Worm (Caenorhabditis elegans) whole organism, L4 larva: ENCODE results near the gene msp-31.

ENCODE experiments used
- D1046.2 ChIP-seq: fragments of 200-800 bp; sonication (Bioruptor generic); IDR thresholded peaks from 2 replicates; pipeline ENCODE4 v1.3.6; 2022; ENCODE audit warnings: missing genetic modification characterization, missing compliant biosample characterization
- T20F7.1 ChIP-seq: fragments of 200-800 bp; sonication (Bioruptor generic); optimal IDR thresholded peaks from 2 replicates; lab custom pipeline; 2018; ENCODE audit warnings: mild to moderate bottlenecking, missing genetic modification characterization, missing compliant biosample characterization
- Y5F2A.4 ChIP-seq: fragments of 200-800 bp; sonication (Bioruptor generic); optimal IDR thresholded peaks from 2 replicates; lab custom pipeline; 2018; ENCODE audit warnings: mild to moderate bottlenecking, missing genetic modification characterization, missing compliant biosample characterization
- ZK337.2 ChIP-seq: fragments of 200-800 bp; sonication (Bioruptor generic); IDR thresholded peaks from 2 replicates; pipeline ENCODE4 v1.3.6; 2022; ENCODE audit warnings: missing genetic modification reagents, missing genetic modification characterization, missing compliant biosample characterization
- aly-2 ChIP-seq: sonication (generic microtip); optimal IDR thresholded peaks from 2 replicates; lab custom pipeline; 2018; ENCODE audit warnings: missing biosample characterization, missing genetic modification characterization
- ama-1 ChIP-seq: fragments of 150-350 bp; optimal IDR thresholded peaks from 2 replicates; lab custom pipeline; 2014; ENCODE audit warnings: inconsistent platforms, mixed read lengths
- attf-4 ChIP-seq: sonication (generic microtip); optimal IDR thresholded peaks from 3 replicates; lab custom pipeline; 2017; ENCODE audit warnings: missing biosample characterization, missing genetic modification characterization
- ceh-20 ChIP-seq: fragments of 200-800 bp; sonication (Bioruptor generic); IDR thresholded peaks from 2 replicates; pipeline ENCODE4 v1.3.6; 2022; ENCODE audit warnings: missing genetic modification reagents, missing genetic modification characterization, missing compliant biosample characterization
- ceh-32 ChIP-seq: sonication (generic microtip); optimal IDR thresholded peaks from 2 replicates; lab custom pipeline; 2016; ENCODE audit warnings: mild to moderate bottlenecking, missing genetic modification characterization, missing compliant biosample characterization; ENCODE audit not compliant: poor library complexity
- ceh-44 ChIP-seq: fragments of 200-800 bp; sonication (Bioruptor generic); IDR thresholded peaks from 2 replicates; pipeline ENCODE4 v1.3.6; 2022; ENCODE audit warnings: missing genetic modification reagents, missing genetic modification characterization, missing compliant biosample characterization
- ceh-82 ChIP-seq: sonication (generic microtip); optimal IDR thresholded peaks from 2 replicates; lab custom pipeline; 2017; ENCODE audit warnings: missing biosample characterization, missing genetic modification characterization
- daf-16 ChIP-seq, 3 experiments: sonication (generic microtip); optimal IDR thresholded peaks; 2 replicates each; lab custom pipeline; 2016 to 2017; ENCODE audit warnings: missing genetic modification characterization in 3 of 3, missing genetic modification reagents in 3 of 3, mild to moderate bottlenecking in 2 of 3, missing compliant biosample characterization in 2 of 3, missing biosample characterization in 1 of 3, moderate library complexity in 1 of 3
- daf-8 ChIP-seq: fragments of 200-800 bp; sonication (Bioruptor generic); IDR thresholded peaks from 2 replicates; pipeline ENCODE4 v1.3.6; 2022; ENCODE audit warnings: missing genetic modification characterization, missing compliant biosample characterization
- dmd-6 ChIP-seq: fragments of 200-800 bp; sonication (Bioruptor generic); IDR thresholded peaks from 2 replicates; pipeline ENCODE4 v1.3.6; 2022; ENCODE audit warnings: missing genetic modification reagents, missing genetic modification characterization, missing compliant biosample characterization
- dmd-9 ChIP-seq: fragments of 200-800 bp; sonication (Bioruptor generic); IDR thresholded peaks from 2 replicates; pipeline ENCODE4 v1.3.6; 2022; ENCODE audit warnings: missing genetic modification reagents, missing genetic modification characterization, missing compliant biosample characterization
- hlh-30 ChIP-seq: sonication (generic microtip); optimal IDR thresholded peaks from 2 replicates; lab custom pipeline; 2017; ENCODE audit warnings: antibody characterized with exemption, mild to moderate bottlenecking, missing genetic modification characterization, missing compliant biosample characterization; ENCODE audit not compliant: insufficient read depth
- hmg-1.1 ChIP-seq: fragments of 200-800 bp; sonication (Bioruptor generic); IDR thresholded peaks from 2 replicates; pipeline ENCODE4 v1.3.6; 2022; ENCODE audit warnings: missing genetic modification reagents, missing genetic modification characterization, missing compliant biosample characterization
- lim-7 ChIP-seq: fragments of 200-800 bp; sonication (Bioruptor generic); IDR thresholded peaks from 2 replicates; pipeline ENCODE4 v1.3.6; 2022; ENCODE audit warnings: missing genetic modification characterization, missing compliant biosample characterization
- lin-13 ChIP-seq: fragments of 150-350 bp; optimal IDR thresholded peaks from 2 replicates; lab custom pipeline; 2014; ENCODE audit warnings: missing biosample characterization, missing genetic modification reagents, missing genetic modification characterization
- lin-29 ChIP-seq: fragments of 200-800 bp; sonication (Bioruptor generic); IDR thresholded peaks from 2 replicates; pipeline ENCODE4 v1.3.6; 2022; ENCODE audit warnings: missing genetic modification reagents, missing genetic modification characterization, missing compliant biosample characterization
- lin-39 ChIP-seq: fragments of 150-350 bp; optimal IDR thresholded peaks from 2 replicates; lab custom pipeline; 2014; ENCODE audit warnings: missing biosample characterization, missing genetic modification reagents, missing genetic modification characterization
- lsy-2 ChIP-seq, 2 experiments: fragments of 150-350 bp in 1 of 2; sonication (generic microtip) in 1 of 2; optimal IDR thresholded peaks; 2 replicates each; lab custom pipeline; 2014 to 2017; ENCODE audit warnings: missing biosample characterization in 2 of 2, missing genetic modification characterization in 2 of 2
- madf-5 ChIP-seq, 2 experiments: fragments of 200-800 bp; sonication (Bioruptor generic); IDR thresholded peaks; 2 replicates each; pipeline ENCODE4 v1.3.6; 2022; ENCODE audit warnings: missing compliant biosample characterization in 2 of 2, missing genetic modification characterization in 2 of 2
- mdt-29 ChIP-seq: fragments of 200-800 bp; sonication (Bioruptor generic); IDR thresholded peaks from 2 replicates; pipeline ENCODE4 v1.3.6; 2022; ENCODE audit warnings: missing genetic modification reagents, missing genetic modification characterization, missing compliant biosample characterization
- mep-1 ChIP-seq: fragments of 150-350 bp; sonication (generic microtip); optimal IDR thresholded peaks from 3 replicates; lab custom pipeline; 2014; ENCODE audit warnings: missing biosample characterization, missing genetic modification characterization
- mxl-3 ChIP-seq: fragments of 200-800 bp; sonication (Bioruptor generic); optimal IDR thresholded peaks from 2 replicates; lab custom pipeline; 2018; ENCODE audit warnings: mild to moderate bottlenecking, missing genetic modification characterization, missing compliant biosample characterization
- nhr-25 ChIP-seq: sonication (generic microtip); optimal IDR thresholded peaks from 2 replicates; lab custom pipeline; 2017; ENCODE audit warnings: missing genetic modification characterization, mild to moderate bottlenecking, missing compliant biosample characterization, antibody characterized with exemption, moderate library complexity, borderline replicate concordance; ENCODE audit not compliant: insufficient read depth
- nhr-28 ChIP-seq: fragments of 150-350 bp; optimal IDR thresholded peaks from 2 replicates; lab custom pipeline; 2014; ENCODE audit warnings: missing biosample characterization, missing genetic modification characterization
- nhr-41 ChIP-seq: fragments of 200-800 bp; sonication (Bioruptor generic); IDR thresholded peaks from 2 replicates; pipeline ENCODE4 v1.3.6; 2022; ENCODE audit warnings: missing genetic modification reagents, missing genetic modification characterization, missing compliant biosample characterization
- nhr-42 ChIP-seq: fragments of 200-800 bp; sonication (Bioruptor generic); IDR thresholded peaks from 2 replicates; pipeline ENCODE4 v1.3.6; 2022; ENCODE audit warnings: missing genetic modification characterization, missing compliant biosample characterization
- nhr-48 ChIP-seq: sonication (generic microtip); optimal IDR thresholded peaks from 2 replicates; lab custom pipeline; 2016; ENCODE audit warnings: mild to moderate bottlenecking, missing genetic modification characterization, missing compliant biosample characterization
- nhr-76 ChIP-seq: fragments of 150-350 bp; optimal IDR thresholded peaks from 2 replicates; lab custom pipeline; 2014; ENCODE audit warnings: missing biosample characterization, missing genetic modification characterization
- nhr-77 ChIP-seq: fragments of 150-350 bp; optimal IDR thresholded peaks from 2 replicates; lab custom pipeline; 2014; ENCODE audit warnings: missing biosample characterization, missing genetic modification characterization
- pha-4 ChIP-seq, 2 experiments: fragments of 150-350 bp in 1 of 2; fragments of 200-800 bp in 1 of 2; sonication (Bioruptor generic) in 1 of 2; IDR thresholded peaks in 1 of 2; optimal IDR thresholded peaks in 1 of 2; 2 replicates each; pipeline versions ENCODE4 v1.3.6 to Lab custom; 2014 to 2022; ENCODE audit warnings: missing genetic modification characterization in 2 of 2, missing genetic modification reagents in 2 of 2, missing biosample characterization in 1 of 2, missing compliant biosample characterization in 1 of 2
- php-3 ChIP-seq: fragments of 200-800 bp; sonication (Bioruptor generic); IDR thresholded peaks from 2 replicates; pipeline ENCODE4 v1.3.6; 2022; ENCODE audit warnings: missing genetic modification reagents, missing genetic modification characterization, missing compliant biosample characterization
- rbr-2 ChIP-seq: sonication (generic microtip); optimal IDR thresholded peaks from 2 replicates; lab custom pipeline; 2016; ENCODE audit warnings: missing genotype, missing genetic modification characterization, missing compliant biosample characterization
- saeg-2 ChIP-seq: fragments of 200-800 bp; sonication (Bioruptor generic); IDR thresholded peaks from 2 replicates; pipeline ENCODE4 v1.3.6; 2022; ENCODE audit warnings: missing genetic modification reagents, missing genetic modification characterization, missing compliant biosample characterization
- spr-3 ChIP-seq: fragments of 200-800 bp; sonication (Bioruptor generic); optimal IDR thresholded peaks from 2 replicates; lab custom pipeline; 2018; ENCODE audit warnings: mild to moderate bottlenecking, missing genetic modification characterization, missing compliant biosample characterization
- vab-7 ChIP-seq: fragments of 200-800 bp; sonication (Bioruptor generic); IDR thresholded peaks from 2 replicates; pipeline ENCODE4 v1.3.6; 2022; ENCODE audit warnings: missing genetic modification reagents, missing genetic modification characterization, missing compliant biosample characterization
- zag-1 ChIP-seq: fragments of 150-350 bp; optimal IDR thresholded peaks from 2 replicates; lab custom pipeline; 2014; ENCODE audit warnings: missing biosample characterization, missing genetic modification characterization
- zfp-2 ChIP-seq: sonication (generic microtip); optimal IDR thresholded peaks from 2 replicates; lab custom pipeline; 2016; ENCODE audit warnings: mild to moderate bottlenecking, missing genetic modification characterization, missing compliant biosample characterization
- zip-11 ChIP-seq: fragments of 200-800 bp; sonication (Bioruptor generic); IDR thresholded peaks from 2 replicates; pipeline ENCODE4 v1.3.6; 2022; ENCODE audit warnings: missing genetic modification characterization, missing compliant biosample characterization
- zip-2 ChIP-seq: fragments of 150-350 bp; optimal IDR thresholded peaks from 2 replicates; lab custom pipeline; 2014; ENCODE audit warnings: missing biosample characterization, missing genetic modification characterization
- ztf-7 ChIP-seq: fragments of 150-350 bp; optimal IDR thresholded peaks from 2 replicates; lab custom pipeline; 2014; ENCODE audit warnings: missing biosample characterization, missing genetic modification characterization

Gene msp-31

DNA sequence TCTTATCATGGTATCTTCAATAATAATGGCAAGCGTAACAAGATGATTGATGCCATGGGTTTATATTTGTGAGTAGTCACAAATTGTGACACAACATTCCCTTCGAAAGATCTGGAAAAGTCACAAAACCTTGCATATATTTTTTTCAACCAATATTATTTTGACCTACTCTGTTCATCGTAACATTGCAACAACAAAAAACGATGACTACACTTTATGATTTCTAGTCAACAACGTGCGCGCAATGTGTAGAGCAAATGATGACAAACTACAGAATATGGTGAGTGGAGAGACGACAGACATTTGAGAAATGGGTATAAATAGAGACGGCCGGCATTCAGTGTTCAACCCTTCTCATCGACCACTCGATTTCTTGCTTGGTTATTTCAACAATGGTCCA lies 34.6 kb downstream of the msp-31 start, which contains the start of gene gst-7 (continued):
- TF ChIP-seq ceh-44 (GFP tag; lab: Robert Waterston, UW) (no peak), nhr-77 (tag; lab: Kevin White, UChicago) (peak; percentile 39), mxl-3 (GFP tag; lab: Kevin White, UChicago) (peak; percentile 95), aly-2 (tag; lab: Kevin White, UChicago) (no peak)

DNA sequence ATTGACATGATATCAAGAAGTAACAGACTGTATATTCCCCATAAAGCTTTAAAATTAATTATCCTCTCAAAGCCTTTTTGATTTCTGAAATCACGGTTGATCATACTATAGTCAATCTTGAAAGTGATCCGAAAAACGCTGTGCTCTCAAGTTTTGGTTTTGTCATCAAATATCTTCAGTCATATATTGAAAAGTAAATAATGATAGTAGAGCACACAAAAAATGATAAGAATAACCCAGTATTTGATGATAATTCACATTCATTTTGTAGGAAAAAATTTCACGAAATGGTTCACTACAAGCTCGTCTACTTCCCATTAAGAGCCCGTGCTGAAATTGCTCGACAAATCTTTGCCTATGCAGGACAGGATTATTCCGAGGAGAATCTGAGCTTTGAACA lies 36.7 kb downstream of the msp-31 start, which contains the start of gene gst-6:
gst-6 (plus strand) TSS at position 263 of the 400 bp plus-strand sequence.
- TF ChIP-seq daf-16 (GFP tag; optimal IDR thresholded peaks at IDR 0.05; lab: Kevin White, UChicago) (no peak), daf-16 (tag; optimal IDR thresholded peaks at IDR 0.05; lab: Kevin White, UChicago) (peak; percentile 34), nhr-76 (tag; lab: Kevin White, UChicago) (no peak), madf-5 (GFP tag; IDR thresholded peaks at IDR 0.05; lab: Robert Waterston, UW) (no peak), rbr-2 (tag; lab: Kevin White, UChicago) (no peak), zfp-2 (tag; lab: Kevin White, UChicago) (no peak), nhr-28 (peak; percentile 41), nhr-48 (tag; lab: Kevin White, UChicago) (no peak), ama-1 (lab: Kevin White, UChicago) (no peak), attf-4 (no peak), Y5F2A.4 (GFP tag; lab: Kevin White, UChicago) (no peak)

DNA sequence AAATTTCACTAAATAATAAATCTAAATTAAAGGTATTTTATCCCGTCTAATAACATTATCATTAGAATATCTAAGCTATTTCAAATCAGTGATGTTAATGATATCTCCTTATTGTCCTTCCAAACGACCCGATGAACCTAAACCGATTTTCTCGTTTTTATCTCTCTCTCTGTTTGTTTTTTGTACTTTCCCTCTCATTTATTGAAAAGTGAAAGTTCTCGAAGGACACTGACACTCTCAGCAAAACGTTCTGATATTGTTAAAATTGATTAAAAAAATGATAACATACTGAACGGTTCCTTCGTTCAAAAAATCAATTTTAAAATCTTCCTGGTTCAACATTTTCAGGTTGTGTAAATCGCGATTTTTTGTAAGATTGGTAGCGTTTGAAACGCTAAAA lies 40.3 kb downstream of the msp-31 start, which contains the start of gene F11G11.13:
F11G11.13 (minus strand) TSS at position 89 of the 400 bp plus-strand sequence.
- TF ChIP-seq saeg-2 (GFP tag; lab: Robert Waterston, UW) (no peak), dmd-6 (GFP tag; lab: Robert Waterston, UW) (no peak), hmg-1.1 (GFP tag; lab: Robert Waterston, UW) (no peak), nhr-25 (tag; lab: Kevin White, UChicago) (no peak), pha-4 (GFP tag; IDR thresholded peaks at IDR 0.05; lab: Robert Waterston, UW) (no peak), pha-4 (tag; optimal IDR thresholded peaks at IDR 0.05; lab: Kevin White, UChicago) (no peak), lin-39 (tag; lab: Kevin White, UChicago) (no peak), daf-8 (GFP tag; lab: Robert Waterston, UW) (no peak), ama-1 (lab: Kevin White, UChicago) (no peak), ceh-20 (GFP tag; lab: Robert Waterston, UW) (no peak), mep-1 (tag; lab: Kevin White, UChicago) (no peak), lin-13 (GFP tag; lab: Kevin White, UChicago) (no peak), vab-7 (GFP tag; lab: Robert Waterston, UW) (no peak), nhr-42 (GFP tag; lab: Robert Waterston, UW) (no peak), lsy-2 (tag; optimal IDR thresholded peaks at IDR 0.05; lab: Kevin White, UChicago) (no peak), ztf-7 (tag; lab: Kevin White, UChicago) (no peak)

DNA sequence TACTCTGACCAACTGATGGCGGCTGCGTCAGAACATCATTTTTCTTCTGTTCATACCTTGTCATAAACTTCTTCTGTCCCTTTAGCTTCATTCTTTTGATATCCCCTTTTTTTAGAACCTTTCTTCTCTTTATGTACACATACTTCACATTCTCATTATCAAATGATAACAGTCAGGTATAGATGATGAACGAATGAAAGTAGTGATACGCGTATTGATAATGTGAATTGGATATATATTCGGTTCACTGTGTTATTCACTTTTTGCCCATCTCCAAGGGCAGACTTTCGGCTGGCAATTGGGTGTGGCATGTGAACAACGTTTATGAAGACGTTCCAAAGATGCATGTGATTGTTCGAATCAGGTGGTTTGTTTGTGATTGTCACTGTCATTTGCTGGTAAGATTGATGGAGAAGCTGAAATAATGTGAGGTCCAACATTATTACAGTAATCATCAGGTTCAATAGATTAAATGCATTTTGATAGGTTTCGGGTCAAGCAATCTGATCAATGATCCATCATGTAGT lies 42.0 kb downstream of the msp-31 start, which contains the start of gene F11G11.15:
F11G11.15 (plus strand) TSS at position 511 of the 527 bp plus-strand sequence.
- TF ChIP-seq nhr-28 (peak; percentile 33), lin-29 (GFP tag; lab: Robert Waterston, UW) (no peak), nhr-25 (tag; lab: Kevin White, UChicago) (no peak), dmd-9 (GFP tag; lab: Robert Waterston, UW) (no peak), pha-4 (GFP tag; IDR thresholded peaks at IDR 0.05; lab: Robert Waterston, UW) (no peak), pha-4 (tag; optimal IDR thresholded peaks at IDR 0.05; lab: Kevin White, UChicago) (no peak), mdt-29 (GFP tag; lab: Robert Waterston, UW) (no peak), nhr-41 (no peak), D1046.2 (GFP tag; lab: Robert Waterston, UW) (no peak), lim-7 (GFP tag; lab: Robert Waterston, UW) (no peak), hmg-1.1 (GFP tag; lab: Robert Waterston, UW) (no peak), ceh-82 (no peak), T20F7.1 (GFP tag; lab: Kevin White, UChicago) (no peak), zip-2 (tag; lab: Kevin White, UChicago) (no peak), hlh-30 (peak; percentile 66), ama-1 (lab: Kevin White, UChicago) (no peak), ZK337.2 (GFP tag; lab: Robert Waterston, UW) (no peak), zag-1 (tag; lab: Kevin White, UChicago) (no peak), zip-11 (GFP tag; lab: Robert Waterston, UW) (no peak), ceh-32 (tag; lab: Kevin White, UChicago) (no peak), vab-7 (GFP tag; lab: Robert Waterston, UW) (no peak), spr-3 (GFP tag; lab: Kevin White, UChicago) (no peak), php-3 (GFP tag; lab: Robert Waterston, UW) (no peak)
